Worm (Caenorhabditis elegans): ENCODE measurements around the gene C50F4.12.

The C50F4.12 gene

DNA sequence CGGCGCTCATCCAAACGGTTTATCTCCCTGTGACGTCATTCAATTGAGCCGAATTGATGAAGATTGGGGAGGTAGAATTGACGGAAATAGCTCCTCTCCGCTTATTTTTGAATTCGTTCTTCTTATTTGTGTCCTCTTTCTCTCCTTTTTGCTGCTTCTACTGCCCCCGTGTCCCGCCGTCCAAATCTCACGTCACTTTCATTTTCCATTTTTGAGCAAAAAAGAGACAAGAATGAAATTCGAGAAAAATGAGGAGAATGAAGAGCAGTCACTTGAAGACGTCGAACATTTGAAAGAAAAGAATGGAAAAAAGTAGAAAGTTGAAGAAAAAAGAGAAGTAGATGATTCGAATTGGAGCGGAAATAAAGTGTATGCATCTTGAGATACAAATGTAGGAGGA is 24.0 kb upstream of the C50F4.12 start:
- TF ChIP-seq pqm-1 (tag; optimal IDR thresholded peaks at IDR 0.05) (no peak), dsc-1 (tag; optimal IDR thresholded peaks at IDR 0.05) (peak; percentile 61), fkh-8 (tag; optimal IDR thresholded peaks at IDR 0.05) (peak; percentile 29), nhr-84 (tag; optimal IDR thresholded peaks at IDR 0.05) (no peak), aha-1 (tag; optimal IDR thresholded peaks at IDR 0.05) (no peak), fkh-10 (GFP tag; optimal IDR thresholded peaks at IDR 0.05) (peak; percentile 84), tbx-2 (tag; optimal IDR thresholded peaks at IDR 0.05) (no peak), unc-130 (tag; optimal IDR thresholded peaks at IDR 0.05) (no peak), rnt-1 (tag; optimal IDR thresholded peaks at IDR 0.05) (no peak), C04F5.9 (tag; optimal IDR thresholded peaks at IDR 0.05) (no peak), ceh-63 (GFP tag; optimal IDR thresholded peaks at IDR 0.05) (no peak), lin-14 (GFP tag; optimal IDR thresholded peaks at IDR 0.05) (peak; percentile 37), mef-2 (tag; optimal IDR thresholded peaks at IDR 0.05) (no peak)

DNA sequence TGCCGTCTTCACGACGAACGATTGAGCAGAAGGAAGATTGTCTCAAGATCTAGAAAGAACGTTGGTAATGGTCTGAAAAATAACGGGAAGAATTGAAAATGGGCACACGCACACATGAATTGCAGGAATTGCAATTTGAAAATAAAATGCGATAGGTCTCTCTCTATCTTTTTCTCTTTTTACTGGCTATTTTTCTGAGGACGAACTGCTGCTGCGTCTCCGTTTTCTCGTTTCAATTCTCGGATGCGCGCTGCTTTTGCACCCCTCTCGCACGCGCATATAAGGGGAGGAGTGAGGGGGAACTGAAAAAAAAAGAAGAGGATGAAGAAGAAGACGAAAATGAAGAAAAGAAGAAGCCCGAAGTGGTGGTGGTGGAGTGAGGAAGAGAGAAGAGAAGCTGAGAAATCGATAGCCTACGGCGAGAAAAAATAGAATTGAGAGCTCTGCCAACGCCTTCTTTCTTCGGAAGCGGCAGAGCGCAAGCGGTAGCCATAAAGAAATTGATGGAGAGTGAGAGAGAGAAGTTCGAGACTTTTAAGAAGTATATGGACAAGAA is 22.2 kb upstream of the C50F4.12 start, which contains the start of gene rgef-1:
rgef-1 (minus strand) TSS at position 51 of the 556 bp plus-strand sequence.
- no peak for TF ChIP-seq C16A3.4 (tag; optimal IDR thresholded peaks at IDR 0.05)
- peak; percentile 6 for TF ChIP-seq nhr-20 (tag; optimal IDR thresholded peaks at IDR 0.05)
- no peak for TF ChIP-seq ets-5 (GFP tag; IDR thresholded peaks at IDR 0.05)
- TF ChIP-seq lin-39 (tag; optimal IDR thresholded peaks at IDR 0.05) = no peak
- TF ChIP-seq vab-15 (tag; optimal IDR thresholded peaks at IDR 0.05) = no peak
- TF ChIP-seq zag-1 (tag; optimal IDR thresholded peaks at IDR 0.05) = peak; percentile 47
- TF ChIP-seq unc-130 (tag; optimal IDR thresholded peaks at IDR 0.05) = no peak
- TF ChIP-seq dpl-1 (GFP tag; optimal IDR thresholded peaks at IDR 0.05) = peak in 1 of 3 experiments; percentile 25
- peak; percentile 71 for TF ChIP-seq swsn-7 (tag; optimal IDR thresholded peaks at IDR 0.05)
- TF ChIP-seq isw-1 (GFP tag; IDR thresholded peaks at IDR 0.05) = peak; percentile 62
- TF ChIP-seq ceh-8 (GFP tag; optimal IDR thresholded peaks at IDR 0.05) = peak; percentile 17
- no peak for TF ChIP-seq sptf-1 (tag; optimal IDR thresholded peaks at IDR 0.05)
- no peak for TF ChIP-seq hpl-2 (GFP tag; optimal IDR thresholded peaks at IDR 0.05)
- no peak for TF ChIP-seq tlp-1 (tag; optimal IDR thresholded peaks at IDR 0.05)
- no peak for TF ChIP-seq efl-3 (GFP tag; optimal IDR thresholded peaks at IDR 0.05)
- TF ChIP-seq egl-27 (tag; optimal IDR thresholded peaks at IDR 0.05) = peak in 1 of 2 experiments; percentile 27
- TF ChIP-seq fkh-10 (GFP tag; optimal IDR thresholded peaks at IDR 0.05) = peak; percentile 96
- TF ChIP-seq rnt-1 (tag; optimal IDR thresholded peaks at IDR 0.05) = no peak
- no peak for TF ChIP-seq ceh-88 (GFP tag; IDR thresholded peaks at IDR 0.05)
- peak; percentile 80 for TF ChIP-seq mef-2 (tag; optimal IDR thresholded peaks at IDR 0.05)
- TF ChIP-seq nhr-12 (tag; optimal IDR thresholded peaks at IDR 0.05) = no peak
- TF ChIP-seq ceh-90 (tag; optimal IDR thresholded peaks at IDR 0.05) = no peak
- TF ChIP-seq grh-1 (GFP tag; IDR thresholded peaks at IDR 0.05) = no peak
- peak; percentile 26 for TF ChIP-seq irx-1 (tag; optimal IDR thresholded peaks at IDR 0.05)
- TF ChIP-seq nhr-19 (GFP tag; conservative IDR thresholded peaks at IDR 0.05) = no peak
- peak in 1 of 2 experiments; percentile 26 for TF ChIP-seq ztf-11 (tag; optimal IDR thresholded peaks at IDR 0.05)
- peak; percentile 88 for TF ChIP-seq fkh-8 (tag; optimal IDR thresholded peaks at IDR 0.05)
- TF ChIP-seq mab-9 (GFP tag; IDR thresholded peaks at IDR 0.05) = no peak
- peak; percentile 65 for TF ChIP-seq nhr-47 (tag; optimal IDR thresholded peaks at IDR 0.05)
- TF ChIP-seq efl-1 (optimal IDR thresholded peaks at IDR 0.05) = peak; percentile 30 to 34
- TF ChIP-seq efl-1 (GFP tag; optimal IDR thresholded peaks at IDR 0.05 in 1 of 2) = peak in 1 of 2 experiments; percentile 3
- TF ChIP-seq jun-1 (tag; optimal IDR thresholded peaks at IDR 0.05) = no peak
- TF ChIP-seq ztf-4 (tag; optimal IDR thresholded peaks at IDR 0.05) = no peak
- no peak for TF ChIP-seq fkh-4 (tag; optimal IDR thresholded peaks at IDR 0.05; ENCODE audit: borderline replicate concordance)
- no peak for TF ChIP-seq unc-62 (GFP tag; optimal IDR thresholded peaks at IDR 0.05)
- no peak for TF ChIP-seq F16B12.6 (tag; optimal IDR thresholded peaks at IDR 0.05)
- TF ChIP-seq C04F5.9 (tag; optimal IDR thresholded peaks at IDR 0.05) = no peak
- TF ChIP-seq ceh-63 (GFP tag; optimal IDR thresholded peaks at IDR 0.05) = no peak
- TF ChIP-seq nhr-77 (tag; optimal IDR thresholded peaks at IDR 0.05) = no peak
- no peak for TF ChIP-seq Y116A8C.19 (tag; optimal IDR thresholded peaks at IDR 0.05; ENCODE audit: borderline replicate concordance)
- no peak for TF ChIP-seq pag-3 (tag; optimal IDR thresholded peaks at IDR 0.05; ENCODE audit: borderline replicate concordance, insufficient read depth)
- peak; percentile 18 for TF ChIP-seq lin-13 (GFP tag; optimal IDR thresholded peaks at IDR 0.05)
- TF ChIP-seq nhr-11 (tag; optimal IDR thresholded peaks at IDR 0.05) = no peak
- peak; percentile 35 for TF ChIP-seq dsc-1 (tag; optimal IDR thresholded peaks at IDR 0.05)
- no peak for TF ChIP-seq sox-4 (tag; optimal IDR thresholded peaks at IDR 0.05)
